Fruit fly (Drosophila melanogaster) whole organism, embryonic: ENCODE results near the gene Ir67c.

Experiments
- Aef1 ChIP-seq: fragments of 200-800 bp; sonication (Bioruptor generic); IDR thresholded peaks from 3 replicates; pipeline ENCODE4 v1.3.6; 2022; ENCODE audit warnings: missing biosample characterization, missing genetic modification characterization
- Awh ChIP-seq: fragments of 200-800 bp; sonication (Bioruptor generic); IDR thresholded peaks from 2 replicates; pipeline ENCODE4, ENCODE4 v1.3.6; 2022; ENCODE audit warnings: missing biosample characterization, missing genetic modification characterization
- B-H1 ChIP-seq: fragments of 200-800 bp; sonication (Bioruptor generic); IDR thresholded peaks from 3 replicates; pipeline ENCODE4 v1.3.6; 2022; ENCODE audit warnings: missing biosample characterization, missing genetic modification characterization
- CG10209 ChIP-seq: fragments of 200-800 bp; sonication (Bioruptor generic); optimal IDR thresholded peaks from 3 replicates; lab custom pipeline; 2017; ENCODE audit warnings: missing biosample characterization, mild to moderate bottlenecking, missing genetic modification characterization, missing genetic modification reagents
- CG11504 ChIP-seq: fragments of 200-800 bp; sonication (Bioruptor generic); optimal IDR thresholded peaks from 3 replicates; lab custom pipeline; 2019; ENCODE audit warnings: missing biosample characterization, mild to moderate bottlenecking, missing genetic modification characterization, moderate library complexity
- CG13424 ChIP-seq: fragments of 200-800 bp; sonication (Bioruptor generic); optimal IDR thresholded peaks from 2 replicates; lab custom pipeline; 2019; ENCODE audit warnings: missing biosample characterization, mild to moderate bottlenecking, missing genetic modification characterization, moderate library complexity
- CG14014 ChIP-seq: fragments of 200-800 bp; sonication (Bioruptor generic); IDR thresholded peaks from 2 replicates; pipeline ENCODE4 v1.3.6; 2022; ENCODE audit warnings: missing biosample characterization, missing genetic modification characterization
- CG15269 ChIP-seq: fragments of 200-800 bp; sonication (Bioruptor generic); optimal IDR thresholded peaks from 2 replicates; lab custom pipeline; 2018; ENCODE audit warnings: missing biosample characterization, mild to moderate bottlenecking, missing genetic modification characterization, moderate library complexity
- CG15601 ChIP-seq: fragments of 200-800 bp; sonication (Bioruptor generic); optimal IDR thresholded peaks from 3 replicates; lab custom pipeline; 2019; ENCODE audit warnings: missing biosample characterization, mild to moderate bottlenecking, missing genetic modification characterization, moderate library complexity
- CG17359 ChIP-seq: fragments of 200-800 bp; sonication (Bioruptor generic); optimal IDR thresholded peaks from 3 replicates; lab custom pipeline; 2018; ENCODE audit warnings: missing biosample characterization, mild to moderate bottlenecking, missing genetic modification characterization, moderate library complexity
- CG17829 ChIP-seq: fragments of 200-800 bp; optimal IDR thresholded peaks from 2 replicates; lab custom pipeline; 2019; ENCODE audit warnings: missing biosample characterization, mild to moderate bottlenecking, missing genetic modification characterization, moderate library complexity
- CG2712 ChIP-seq: fragments of 200-800 bp; optimal IDR thresholded peaks from 3 replicates; lab custom pipeline; 2019; ENCODE audit warnings: missing biosample characterization, mild to moderate bottlenecking, missing genetic modification characterization, moderate library complexity
- CG30403 ChIP-seq: fragments of 200-800 bp; sonication (Bioruptor generic); optimal IDR thresholded peaks from 3 replicates; lab custom pipeline; 2016; ENCODE audit warnings: missing biosample characterization, missing genetic modification characterization
- CG31441 ChIP-seq: fragments of 200-800 bp; sonication (Bioruptor generic); IDR thresholded peaks from 2 replicates; pipeline ENCODE4 v1.3.6; 2022; ENCODE audit warnings: missing biosample characterization, missing genetic modification characterization
- CG3163 ChIP-seq: fragments of 200-800 bp; sonication (Bioruptor generic); optimal IDR thresholded peaks from 3 replicates; lab custom pipeline; 2016; ENCODE audit warnings: missing biosample characterization, missing genetic modification characterization
- CG32767 ChIP-seq: fragments of 200-800 bp; sonication (Bioruptor generic); IDR thresholded peaks from 2 replicates; pipeline ENCODE4 v1.3.6; 2022; ENCODE audit warnings: missing biosample characterization, missing genetic modification characterization
- CG3847 ChIP-seq: fragments of 200-800 bp; sonication (Bioruptor generic); IDR thresholded peaks from 2 replicates; pipeline ENCODE4 v1.3.6; 2022; ENCODE audit warnings: missing biosample characterization, missing genetic modification characterization
- CG6272 ChIP-seq: fragments of 200-800 bp; sonication (Bioruptor generic); IDR thresholded peaks from 2 replicates; pipeline ENCODE4 v1.3.6; 2022; ENCODE audit warnings: missing biosample characterization, missing genetic modification characterization
- CG7556 ChIP-seq: fragments of 200-800 bp; sonication (Bioruptor generic); optimal IDR thresholded peaks from 2 replicates; lab custom pipeline; 2017; ENCODE audit warnings: missing biosample characterization, mild to moderate bottlenecking, missing genetic modification characterization
- CG7839 ChIP-seq: fragments of 200-800 bp; sonication (Bioruptor generic); optimal IDR thresholded peaks from 3 replicates; lab custom pipeline; 2018; ENCODE audit warnings: missing biosample characterization, mild to moderate bottlenecking, missing genetic modification characterization, moderate library complexity
- CG9437 ChIP-seq: fragments of 200-800 bp; sonication (Bioruptor generic); optimal IDR thresholded peaks from 2 replicates; lab custom pipeline; 2018; ENCODE audit warnings: missing biosample characterization, mild to moderate bottlenecking, missing genetic modification characterization
- CG9727 ChIP-seq: fragments of 200-800 bp; sonication (Bioruptor generic); optimal IDR thresholded peaks from 3 replicates; lab custom pipeline; 2017; ENCODE audit warnings: missing biosample characterization, mild to moderate bottlenecking, missing genetic modification characterization
- CG9932 ChIP-seq: fragments of 200-800 bp; sonication (Bioruptor generic); IDR thresholded peaks from 2 replicates; pipeline ENCODE4 v1.3.6; 2022; ENCODE audit warnings: missing biosample characterization, missing genetic modification characterization
- Dbx ChIP-seq: fragments of 200-800 bp; sonication (Bioruptor generic); IDR thresholded peaks from 3 replicates; pipeline ENCODE4 v1.3.6; 2022; ENCODE audit warnings: missing biosample characterization, missing genetic modification characterization
- Dp ChIP-seq: fragments of 200-800 bp; sonication (Bioruptor generic); optimal IDR thresholded peaks from 2 replicates; lab custom pipeline; 2018; ENCODE audit warnings: missing biosample characterization, mild to moderate bottlenecking, missing genetic modification characterization, moderate library complexity
- Fer1 ChIP-seq: fragments of 200-800 bp; sonication (Bioruptor generic); optimal IDR thresholded peaks from 2 replicates; lab custom pipeline; 2017; ENCODE audit warnings: missing biosample characterization, mild to moderate bottlenecking, missing genetic modification characterization
- Fer3 ChIP-seq: fragments of 200-800 bp; sonication (Bioruptor generic); optimal IDR thresholded peaks from 2 replicates; lab custom pipeline; 2018; ENCODE audit warnings: missing biosample characterization, mild to moderate bottlenecking, missing genetic modification characterization, moderate library complexity
- HmgZ ChIP-seq: fragments of 200-800 bp; sonication (Bioruptor generic); optimal IDR thresholded peaks from 2 replicates; lab custom pipeline; 2018; ENCODE audit warnings: missing biosample characterization, mild to moderate bottlenecking, missing genetic modification characterization
- Hmr ChIP-seq: fragments of 200-800 bp; sonication (Bioruptor generic); optimal IDR thresholded peaks from 3 replicates; lab custom pipeline; 2017; ENCODE audit warnings: mild to moderate bottlenecking, missing biosample characterization, missing genetic modification reagents, missing genetic modification characterization
- Oli ChIP-seq: fragments of 200-800 bp; sonication (Bioruptor generic); optimal IDR thresholded peaks from 2 replicates; lab custom pipeline; 2018; ENCODE audit warnings: missing biosample characterization, mild to moderate bottlenecking, missing genetic modification characterization, moderate library complexity
- PHDP ChIP-seq: fragments of 200-800 bp; sonication (Bioruptor generic); optimal IDR thresholded peaks from 3 replicates; lab custom pipeline; 2018; ENCODE audit warnings: missing biosample characterization, mild to moderate bottlenecking, missing genetic modification characterization, moderate library complexity
- Sox102F ChIP-seq: fragments of 200-800 bp; sonication (Bioruptor generic); optimal IDR thresholded peaks from 2 replicates; lab custom pipeline; 2018; ENCODE audit warnings: missing biosample characterization, mild to moderate bottlenecking, missing genetic modification characterization, moderate library complexity
- caup ChIP-seq: fragments of 200-800 bp; sonication (Bioruptor generic); optimal IDR thresholded peaks from 3 replicates; lab custom pipeline; 2017; ENCODE audit warnings: missing biosample characterization, mild to moderate bottlenecking, missing genetic modification characterization, moderate library complexity; ENCODE audit not compliant: severe bottlenecking
- cwo ChIP-seq: fragments of 200-800 bp; sonication (Bioruptor generic); optimal IDR thresholded peaks from 3 replicates; lab custom pipeline; 2017; ENCODE audit warnings: missing biosample characterization, missing genetic modification characterization, mild to moderate bottlenecking, moderate library complexity, missing genetic modification reagents
- danr ChIP-seq: fragments of 200-800 bp; sonication (Bioruptor generic); IDR thresholded peaks from 2 replicates; pipeline ENCODE4 v1.3.6; 2022; ENCODE audit warnings: missing biosample characterization, missing genetic modification characterization
- dmrt99B ChIP-seq: fragments of 200-800 bp; sonication (Bioruptor generic); optimal IDR thresholded peaks from 2 replicates; lab custom pipeline; 2018; ENCODE audit warnings: missing biosample characterization, mild to moderate bottlenecking, missing genetic modification characterization, moderate library complexity
- gem ChIP-seq: fragments of 200-800 bp; sonication (Bioruptor generic); optimal IDR thresholded peaks from 2 replicates; lab custom pipeline; 2019; ENCODE audit warnings: missing biosample characterization, mild to moderate bottlenecking, missing genetic modification characterization, moderate library complexity
- h ChIP-seq: fragments of >200 bp; optimal IDR thresholded peaks from 2 replicates; lab custom pipeline; 2017
- hth ChIP-seq: fragments of >200 bp; optimal IDR thresholded peaks from 2 replicates; lab custom pipeline; 2017; ENCODE audit warnings: inconsistent platforms
- ind ChIP-seq: fragments of 200-800 bp; sonication (Bioruptor generic); optimal IDR thresholded peaks from 3 replicates; lab custom pipeline; 2016; ENCODE audit warnings: missing biosample characterization, missing genetic modification characterization
- lab ChIP-seq: fragments of 200-800 bp; sonication (Bioruptor generic); optimal IDR thresholded peaks from 3 replicates; lab custom pipeline; 2017; ENCODE audit warnings: missing biosample characterization, missing genetic modification characterization, mild to moderate bottlenecking, moderate library complexity, missing genetic modification reagents
- lilli ChIP-seq: fragments of 200-800 bp; sonication (Bioruptor generic); optimal IDR thresholded peaks from 3 replicates; lab custom pipeline; 2016; ENCODE audit warnings: missing biosample characterization, missing genetic modification characterization
- nmo ChIP-seq: fragments of 200-800 bp; sonication (Bioruptor generic); optimal IDR thresholded peaks from 2 replicates; lab custom pipeline; 2018; ENCODE audit warnings: missing biosample characterization, mild to moderate bottlenecking, missing genetic modification characterization, moderate library complexity
- pfk ChIP-seq: fragments of 200-800 bp; sonication (Bioruptor generic); optimal IDR thresholded peaks from 2 replicates; lab custom pipeline; 2018; ENCODE audit warnings: missing biosample characterization, mild to moderate bottlenecking, missing genetic modification characterization, moderate library complexity
- pum ChIP-seq: fragments of 200-800 bp; sonication (Bioruptor generic); optimal IDR thresholded peaks from 2 replicates; lab custom pipeline; 2016; ENCODE audit warnings: missing biosample characterization, missing genetic modification characterization
- sisA ChIP-seq: fragments of 200-800 bp; sonication (Bioruptor generic); IDR thresholded peaks from 2 replicates; pipeline ENCODE4 v1.3.6; 2022; ENCODE audit warnings: missing biosample characterization, missing genetic modification characterization
- slbo ChIP-seq: fragments of 200-800 bp; sonication (Bioruptor generic); IDR thresholded peaks from 2 replicates; pipeline ENCODE4 v1.3.6; 2022; ENCODE audit warnings: missing biosample characterization, missing genetic modification characterization
- tgo ChIP-seq: fragments of 200-800 bp; sonication (Bioruptor generic); IDR thresholded peaks from 3 replicates; pipeline ENCODE4 v1.3.6; 2022; ENCODE audit warnings: missing biosample characterization, missing genetic modification characterization
- unpg ChIP-seq: fragments of 200-800 bp; sonication (Bioruptor generic); optimal IDR thresholded peaks from 3 replicates; lab custom pipeline; 2018; ENCODE audit warnings: missing biosample characterization, mild to moderate bottlenecking, missing genetic modification characterization, moderate library complexity
- vvl ChIP-seq: fragments of 200-800 bp; sonication (Bioruptor generic); IDR thresholded peaks from 2 replicates; pipeline ENCODE4 v1.3.6; 2022; ENCODE audit warnings: missing biosample characterization, missing genetic modification characterization

Ir67c gene

DNA sequence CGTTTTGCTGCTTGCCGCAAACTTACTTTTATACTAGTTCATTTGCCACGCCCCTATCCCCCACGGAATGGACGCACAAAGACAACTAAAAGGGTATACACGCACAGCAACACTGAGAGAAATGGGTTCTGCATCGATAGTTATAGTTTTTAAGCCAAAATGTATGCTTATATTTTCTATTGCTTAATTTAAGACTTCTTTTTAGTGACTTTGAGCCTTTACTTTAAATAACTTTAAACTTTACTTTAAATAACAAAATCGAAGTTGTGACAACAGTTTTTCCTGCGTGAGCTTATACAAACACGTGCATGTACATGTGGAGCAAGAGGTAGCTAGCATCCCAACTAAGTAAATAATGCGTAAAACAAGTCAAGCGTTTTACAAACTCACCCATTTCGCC, 48.6 kb upstream of the Ir67c start (continued):
- TF ChIP-seq CG3847 (GFP tag; lab: Robert Waterston, UW): 0 out of 2 replicates have a peak, but pooled peaks have one; percentile 5
- no peak for TF ChIP-seq CG17829 (tag; lab: Kevin White, UChicago)
- no peak for TF ChIP-seq HmgZ
- peak; percentile 51 for TF ChIP-seq CG11504 (tag; lab: Kevin White, UChicago)
- no peak for TF ChIP-seq B-H1 (GFP tag; lab: Robert Waterston, UW)
- TF ChIP-seq hth (lab: Kevin White, UChicago): no peak
- TF ChIP-seq CG15601 (tag; lab: Kevin White, UChicago): no peak
- TF ChIP-seq caup (GFP tag; lab: Kevin White, UChicago): peak; percentile 15
- peak; percentile 49 for TF ChIP-seq Hmr (GFP tag; lab: Kevin White, UChicago)
- TF ChIP-seq cwo (GFP tag; lab: Kevin White, UChicago): peak; percentile 64
- peak; percentile 33 for TF ChIP-seq CG7839 (tag; lab: Kevin White, UChicago)
- 0 out of 2 replicates have a peak, but pooled peaks have one; percentile 27 for TF ChIP-seq sisA (GFP tag; lab: Robert Waterston, UW)
- TF ChIP-seq CG9727 (GFP tag; lab: Kevin White, UChicago): peak; percentile 20
- no peak for TF ChIP-seq vvl (GFP tag; lab: Robert Waterston, UW)
- TF ChIP-seq Fer1 (GFP tag; lab: Kevin White, UChicago): peak; percentile 49
- peak; percentile 42; the same call in 1 of the 3 replicates for TF ChIP-seq tgo
- TF ChIP-seq lab: peak; percentile 57
- TF ChIP-seq CG2712 (tag; lab: Kevin White, UChicago): peak; percentile 17
- TF ChIP-seq slbo (GFP tag; lab: Robert Waterston, UW): peak; percentile 53
- peak; percentile 19 for TF ChIP-seq CG30403 (GFP tag; lab: Kevin White, UChicago)
- peak; percentile 5 for TF ChIP-seq CG10209
- TF ChIP-seq danr: no peak
- peak; percentile 34; the same call in 1 of the 2 replicates for TF ChIP-seq CG9932 (GFP tag; lab: Robert Waterston, UW)
- TF ChIP-seq pum (GFP tag; lab: Kevin White, UChicago): no peak
- 0 out of 2 replicates have a peak, but pooled peaks have one; percentile 18 for TF ChIP-seq CG31441
- TF ChIP-seq ind: peak; percentile 14
- TF ChIP-seq CG32767 (GFP tag; lab: Robert Waterston, UW): 0 out of 2 replicates have a peak, but pooled peaks have one; percentile 19
- TF ChIP-seq CG3163 (GFP tag; lab: Kevin White, UChicago): no peak
- peak; percentile 49 for TF ChIP-seq gem (tag; lab: Kevin White, UChicago)
- peak; percentile 28 for TF ChIP-seq Fer3
- TF ChIP-seq Sox102F: peak; percentile 6
- TF ChIP-seq h (lab: Kevin White, UChicago): no peak
- TF ChIP-seq Awh (GFP tag; lab: Robert Waterston, UW): 0 out of 2 replicates have a peak, but pooled peaks have one; percentile 45
- peak; percentile 26 for TF ChIP-seq unpg
- TF ChIP-seq Dp (GFP tag; lab: Kevin White, UChicago): no peak
- peak; percentile 42 for TF ChIP-seq CG17359 (tag; lab: Kevin White, UChicago)
- peak; percentile 39 for TF ChIP-seq CG15269 (tag; lab: Kevin White, UChicago)
- TF ChIP-seq nmo: peak; percentile 1
- TF ChIP-seq CG14014 (GFP tag; lab: Robert Waterston, UW): 0 out of 2 replicates have a peak, but pooled peaks have one; percentile 33
- TF ChIP-seq CG7556 (GFP tag; lab: Kevin White, UChicago): peak; percentile 31
- no peak for TF ChIP-seq pfk (GFP tag; lab: Kevin White, UChicago)
- TF ChIP-seq lilli: peak; percentile 25
- TF ChIP-seq Aef1 (GFP tag; lab: Robert Waterston, UW): no peak
- peak; percentile 8 for TF ChIP-seq Oli (tag; lab: Kevin White, UChicago)
- TF ChIP-seq CG13424 (tag; lab: Kevin White, UChicago): no peak
- 0 out of 2 replicates have a peak, but pooled peaks have one; percentile 7 for TF ChIP-seq CG6272
- TF ChIP-seq Dbx: peak; percentile 56; the same call in 1 of the 3 replicates
- peak; percentile 4 for TF ChIP-seq PHDP
- TF ChIP-seq CG9437: no peak
- TF ChIP-seq dmrt99B: peak; percentile 41
